Worm (Caenorhabditis elegans) whole organism, L3 larva: ENCODE data around the gene F58F9.3.

ENCODE experiments used
- ama-1 ChIP-seq: fragments of 150-350 bp; optimal IDR thresholded peaks from 2 replicates; lab custom pipeline; 2018
- ceh-16 ChIP-seq: sonication (generic microtip); optimal IDR thresholded peaks from 2 replicates; lab custom pipeline; 2017; ENCODE audit warnings: missing biosample characterization, missing genetic modification characterization
- ceh-82 ChIP-seq: fragments of 150-350 bp; optimal IDR thresholded peaks from 2 replicates; lab custom pipeline; 2014; ENCODE audit warnings: missing biosample characterization, missing genetic modification characterization
- nhr-237 ChIP-seq: fragments of 150-350 bp; optimal IDR thresholded peaks from 2 replicates; lab custom pipeline; 2014; ENCODE audit warnings: missing biosample characterization, missing genetic modification characterization
- nhr-28 ChIP-seq: fragments of 150-350 bp; optimal IDR thresholded peaks from 2 replicates; lab custom pipeline; 2014; ENCODE audit warnings: missing biosample characterization, missing genetic modification characterization
- nhr-76 ChIP-seq: fragments of 150-350 bp; sonication (generic microtip); optimal IDR thresholded peaks from 5 replicates; lab custom pipeline; 2014; ENCODE audit warnings: missing biosample characterization, missing genetic modification characterization
- sea-2 ChIP-seq: fragments of 150-350 bp; sonication (generic microtip); optimal IDR thresholded peaks from 4 replicates; lab custom pipeline; 2014; ENCODE audit warnings: missing biosample characterization, missing genetic modification reagents, missing genetic modification characterization
- tbx-2 ChIP-seq: sonication (generic microtip); optimal IDR thresholded peaks from 2 replicates; lab custom pipeline; 2016; ENCODE audit warnings: mild to moderate bottlenecking, missing genetic modification characterization, missing compliant biosample characterization
- unc-62 ChIP-seq: fragments of 150-350 bp; sonication (generic microtip); optimal IDR thresholded peaks from 4 replicates; lab custom pipeline; 2014; ENCODE audit warnings: missing biosample characterization, missing genetic modification reagents, missing genetic modification characterization
- ztf-11 ChIP-seq: fragments of 150-350 bp; optimal IDR thresholded peaks from 2 replicates; lab custom pipeline; 2014; ENCODE audit warnings: missing biosample characterization, missing genetic modification characterization

DNA sequence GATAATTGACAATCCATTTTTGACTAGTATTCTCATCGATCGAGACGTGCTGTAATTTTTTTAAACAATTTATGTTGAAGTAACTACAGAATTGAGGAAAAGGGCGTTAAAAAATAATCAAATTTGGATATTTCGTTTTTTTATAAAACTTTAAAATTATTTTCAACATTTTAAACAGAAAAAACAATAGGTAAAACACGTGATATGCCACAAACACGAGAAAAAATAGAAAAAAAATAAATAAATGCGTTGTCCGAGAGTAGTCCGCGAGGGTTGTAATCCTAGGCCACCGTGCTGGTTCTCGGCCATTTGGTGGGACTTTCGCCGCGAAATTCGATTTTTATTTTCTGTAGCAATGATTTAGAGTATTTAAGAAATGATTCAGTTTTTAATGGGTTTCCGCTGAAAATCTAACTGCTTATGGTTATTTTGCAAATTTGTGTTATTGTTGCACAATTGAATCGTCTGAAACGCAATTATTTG lies 26.7 kb upstream of the F58F9.3 start, which contains the start of gene C49A9.10:
- TF ChIP-seq nhr-237 (tag; lab: Kevin White, UChicago) (no peak), sea-2 (GFP tag; lab: Kevin White, UChicago) (no peak), unc-62 (GFP tag; lab: Kevin White, UChicago) (no peak), ztf-11 (tag; lab: Kevin White, UChicago) (no peak), tbx-2 (tag; lab: Kevin White, UChicago) (peak; percentile 36), nhr-76 (tag; lab: Kevin White, UChicago) (no peak), ceh-82 (tag; lab: Kevin White, UChicago) (peak; percentile 35), nhr-28 (tag; lab: Kevin White, UChicago) (no peak), ama-1 (lab: Kevin White, UChicago) (no peak), ceh-16 (tag; lab: Kevin White, UChicago) (no peak)
